Fruit fly (Drosophila melanogaster) whole organism, adult: ENCODE results near the gene dj.

Experiments
- CG11617 ChIP-seq: fragments of 200-800 bp; sonication (Bioruptor generic); optimal IDR thresholded peaks from 2 replicates; lab custom pipeline; 2017; ENCODE audit warnings: mild to moderate bottlenecking, missing biosample characterization, missing genetic modification reagents, missing genetic modification characterization
- CG1620 ChIP-seq: fragments of 200-800 bp; sonication (Bioruptor generic); optimal IDR thresholded peaks from 2 replicates; lab custom pipeline; 2016; ENCODE audit warnings: missing biosample characterization, missing genetic modification characterization
- CG33017 ChIP-seq: fragments of 200-800 bp; sonication (Bioruptor generic); optimal IDR thresholded peaks from 2 replicates; lab custom pipeline; 2018; ENCODE audit warnings: missing biosample characterization, mild to moderate bottlenecking, missing genetic modification characterization, moderate library complexity
- CG7045 ChIP-seq: fragments of 200-800 bp; sonication (Bioruptor generic); optimal IDR thresholded peaks from 2 replicates; lab custom pipeline; 2017; ENCODE audit warnings: missing biosample characterization, mild to moderate bottlenecking, missing genetic modification characterization
- Clk ChIP-seq: fragments of 200-800 bp; sonication (Bioruptor generic); optimal IDR thresholded peaks from 2 replicates; lab custom pipeline; 2017; ENCODE audit warnings: missing biosample characterization, missing genetic modification characterization
- Crg-1 ChIP-seq: fragments of 200-800 bp; sonication (Bioruptor generic); optimal IDR thresholded peaks from 2 replicates; lab custom pipeline; 2016; ENCODE audit warnings: missing biosample characterization, missing genetic modification characterization
- Hr96 ChIP-seq: fragments of 200-800 bp; sonication (Bioruptor generic); optimal IDR thresholded peaks from 2 replicates; lab custom pipeline; 2016; ENCODE audit warnings: missing biosample characterization, missing genetic modification characterization
- Mnt ChIP-seq: fragments of 200-800 bp; sonication (Bioruptor generic); optimal IDR thresholded peaks from 2 replicates; lab custom pipeline; 2016; ENCODE audit warnings: missing biosample characterization, mild to moderate bottlenecking, missing genetic modification characterization
- bab1 ChIP-seq: fragments of 200-800 bp; sonication (Bioruptor generic); optimal IDR thresholded peaks from 3 replicates; lab custom pipeline; 2019; ENCODE audit warnings: missing biosample characterization, mild to moderate bottlenecking, missing genetic modification characterization, moderate library complexity
- kay ChIP-seq: fragments of 200-800 bp; sonication (Bioruptor generic); peaks from one replicate; lab custom pipeline; 2016; ENCODE audit warnings: missing biosample characterization, missing genetic modification characterization, borderline replicate concordance
- ovo ChIP-seq: fragments of 200-800 bp; sonication (Bioruptor generic); optimal IDR thresholded peaks from 2 replicates; lab custom pipeline; 2016; ENCODE audit warnings: missing biosample characterization, missing genetic modification characterization
- pad ChIP-seq: fragments of 200-800 bp; sonication (Bioruptor generic); optimal IDR thresholded peaks from 3 replicates; lab custom pipeline; 2017; ENCODE audit warnings: missing biosample characterization, missing genetic modification characterization, mild to moderate bottlenecking, moderate library complexity, missing genetic modification reagents
- tj ChIP-seq: fragments of 200-800 bp; sonication (Bioruptor generic); optimal IDR thresholded peaks from 3 replicates; lab custom pipeline; 2017; ENCODE audit warnings: missing biosample characterization, mild to moderate bottlenecking, missing genetic modification characterization, moderate library complexity
- toe ChIP-seq: fragments of 200-800 bp; sonication (Bioruptor generic); optimal IDR thresholded peaks from 2 replicates; lab custom pipeline; 2016; ENCODE audit warnings: missing biosample characterization, missing genetic modification characterization

DNA sequence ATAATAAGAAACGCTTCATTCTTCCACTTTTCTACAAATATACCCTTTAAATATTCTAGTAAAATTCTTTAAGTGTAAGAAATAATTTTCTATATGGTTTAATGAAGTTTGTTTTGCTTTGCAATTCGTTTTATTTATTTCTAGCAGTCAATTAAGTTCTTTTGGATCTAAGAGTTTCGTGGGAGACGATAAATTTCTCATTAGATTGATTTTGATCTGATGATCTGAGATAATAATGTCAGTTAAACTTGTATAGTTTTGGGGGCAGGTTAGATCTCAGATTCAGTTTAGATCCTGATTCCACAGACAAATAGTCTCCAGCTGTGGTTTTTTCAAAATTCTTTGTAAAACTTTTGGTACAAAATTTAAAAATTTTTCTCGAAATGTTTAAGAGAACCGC is at the start of gene dj:
- TF ChIP-seq bab1 (GFP tag; lab: Kevin White, UChicago) = no peak
- TF ChIP-seq kay (GFP tag; lab: Kevin White, UChicago) = no peak
- no peak for TF ChIP-seq ovo (GFP tag; lab: Kevin White, UChicago)
- TF ChIP-seq CG1620 (GFP tag; lab: Kevin White, UChicago) = no peak
- no peak for TF ChIP-seq toe (GFP tag; lab: Kevin White, UChicago)
- no peak for TF ChIP-seq CG33017
- no peak for TF ChIP-seq Crg-1
- no peak for TF ChIP-seq tj (GFP tag; lab: Kevin White, UChicago)
- TF ChIP-seq Clk (GFP tag; lab: Kevin White, UChicago) = no peak
- no peak for TF ChIP-seq CG7045 (GFP tag; lab: Kevin White, UChicago)
- no peak for TF ChIP-seq pad (GFP tag; lab: Kevin White, UChicago)
- TF ChIP-seq Hr96 (GFP tag; lab: Kevin White, UChicago) = no peak
- TF ChIP-seq CG11617 = no peak
- TF ChIP-seq Mnt (GFP tag; lab: Kevin White, UChicago) = no peak
